Fruit fly (Drosophila melanogaster): ENCODE measurements around the gene CG43335.

Gene CG43335

dm6 chr3R:15587491-15587890, 47.8 kb upstream of the CG43335 start (continued):
- TF ChIP-seq CG12236 (GFP tag; optimal IDR thresholded peaks at IDR 0.05): no peak
- peak; percentile 84 for TF ChIP-seq CG15696 (tag; optimal IDR thresholded peaks at IDR 0.05)
- TF ChIP-seq CG3726 (GFP tag; IDR thresholded peaks at IDR 0.05): no peak
- TF ChIP-seq Ets97D (GFP tag; optimal IDR thresholded peaks at IDR 0.05): no peak
- peak; percentile 92 for TF ChIP-seq dmrt11E (tag; optimal IDR thresholded peaks at IDR 0.05)
- TF ChIP-seq CG31441 (GFP tag; IDR thresholded peaks at IDR 0.05): no peak
- no peak for TF ChIP-seq CG4360 (GFP tag; IDR thresholded peaks at IDR 0.05)
- TF ChIP-seq ro (GFP tag; IDR thresholded peaks at IDR 0.05): no peak
- TF ChIP-seq CG12391 (tag; optimal IDR thresholded peaks at IDR 0.05): peak; percentile 34
- peak; percentile 50; the same call in 1 of the 2 replicates for TF ChIP-seq Xrp1 (GFP tag; IDR thresholded peaks at IDR 0.05)
- TF ChIP-seq zf30C (GFP tag; optimal IDR thresholded peaks at IDR 0.05): peak; percentile 94
- no peak for TF ChIP-seq prd (optimal IDR thresholded peaks at IDR 0.05)
- peak; percentile 55; the same call in 1 of the 3 replicates for TF ChIP-seq prd (GFP tag; IDR thresholded peaks at IDR 0.05)
- TF ChIP-seq odd (GFP tag; optimal IDR thresholded peaks at IDR 0.05): no peak
- peak; percentile 58; the same call in 2 of the 3 replicates for TF ChIP-seq zfh1 (GFP tag; IDR thresholded peaks at IDR 0.05)
- peak; percentile 27 for TF ChIP-seq CG10267 (tag; optimal IDR thresholded peaks at IDR 0.05)
- TF ChIP-seq CG33557 (GFP tag; optimal IDR thresholded peaks at IDR 0.05): peak; percentile 39
- peak; percentile 51 for TF ChIP-seq Kr (GFP tag; optimal IDR thresholded peaks at IDR 0.05)
- TF ChIP-seq B-H1 (GFP tag; IDR thresholded peaks at IDR 0.05): no peak

dm6 chr3R:15588567-15589321, 46.5 kb upstream of the CG43335 start:
- TF ChIP-seq CG2120 (GFP tag; optimal IDR thresholded peaks at IDR 0.05): no peak
- TF ChIP-seq CG32532 (GFP tag; IDR thresholded peaks at IDR 0.05): no peak
- no peak for TF ChIP-seq Six4 (GFP tag; optimal IDR thresholded peaks at IDR 0.05)
- TF ChIP-seq Hsf (GFP tag; optimal IDR thresholded peaks at IDR 0.05): no peak
- TF ChIP-seq CoRest (tag; optimal IDR thresholded peaks at IDR 0.05): no peak
- no peak for TF ChIP-seq sima (GFP tag; optimal IDR thresholded peaks at IDR 0.05)
- TF ChIP-seq crp (GFP tag; optimal IDR thresholded peaks at IDR 0.05): no peak
- TF ChIP-seq CG6254 (GFP tag; optimal IDR thresholded peaks at IDR 0.05): peak; percentile 96
- TF ChIP-seq nmo (GFP tag; optimal IDR thresholded peaks at IDR 0.05): peak; percentile 12
- no peak for TF ChIP-seq CG12391 (tag; optimal IDR thresholded peaks at IDR 0.05)
- TF ChIP-seq D19A (tag; optimal IDR thresholded peaks at IDR 0.05): peak; percentile 74
- TF ChIP-seq Ets65A (GFP tag): peak; percentile 69
- no peak for TF ChIP-seq h (optimal IDR thresholded peaks at IDR 0.05)
- TF ChIP-seq Adf1 (GFP tag; IDR thresholded peaks at IDR 0.05): no peak
- peak; percentile 83 for TF ChIP-seq pfk (GFP tag; optimal IDR thresholded peaks at IDR 0.05)
- TF ChIP-seq Kr (GFP tag; optimal IDR thresholded peaks at IDR 0.05): peak; percentile 27
- TF ChIP-seq lov (optimal IDR thresholded peaks at IDR 0.05): no peak
- TF ChIP-seq lov (GFP tag; IDR thresholded peaks at IDR 0.05): 0 out of 3 replicates have a peak, but pooled peaks have one; percentile 59
- no peak for TF ChIP-seq Rx (GFP tag; IDR thresholded peaks at IDR 0.05)
- no peak for TF ChIP-seq CG8089 (GFP tag; optimal IDR thresholded peaks at IDR 0.05)
- TF ChIP-seq CG43689 (GFP tag; IDR thresholded peaks at IDR 0.05): no peak
- TF ChIP-seq CG15696 (tag; optimal IDR thresholded peaks at IDR 0.05): no peak
- no peak for TF ChIP-seq pita (GFP tag; optimal IDR thresholded peaks at IDR 0.05)

- TF ChIP-seq Blimp-1 (GFP tag; optimal IDR thresholded peaks at IDR 0.05) (peak; percentile 8), ken (GFP tag; IDR thresholded peaks at IDR 0.05) (no peak), lmd (GFP tag; IDR thresholded peaks at IDR 0.05) (no peak), ind (GFP tag; optimal IDR thresholded peaks at IDR 0.05) (no peak), Dbx (GFP tag; IDR thresholded peaks at IDR 0.05) (no peak), NC2α (GFP tag; optimal IDR thresholded peaks at IDR 0.05) (no peak), CG16815 (GFP tag; optimal IDR thresholded peaks at IDR 0.05) (peak; percentile 16), mam (GFP tag; optimal IDR thresholded peaks at IDR 0.05) (no peak), Taf1 (GFP tag; IDR thresholded peaks at IDR 0.05) (no peak), tna (GFP tag; IDR thresholded peaks at IDR 0.05; ENCODE audit: partially characterized antibody) (no peak), sens (GFP tag) (peak; percentile 76), CG17385 (GFP tag; optimal IDR thresholded peaks at IDR 0.05) (no peak), CG6175 (GFP tag; IDR thresholded peaks at IDR 0.05) (no peak)
Observed at dm6 chr3R:15596022-15596438, 39.2 kb upstream of the CG43335 start.
